Worm (Caenorhabditis elegans) whole organism, late embryonic: ENCODE measurements around the gene cnnm-1.

Experiments
- ama-1 ChIP-seq: fragments of 150-350 bp; optimal IDR thresholded peaks from 2 replicates; lab custom pipeline; 2014
- elt-2 ChIP-seq: sonication (generic microtip); optimal IDR thresholded peaks from 2 replicates; lab custom pipeline; 2016; ENCODE audit warnings: missing genetic modification reagents, missing genetic modification characterization, missing compliant biosample characterization
- gmeb-2 ChIP-seq: sonication (generic microtip); optimal IDR thresholded peaks from 2 replicates; lab custom pipeline; 2016; ENCODE audit warnings: missing genetic modification characterization, inconsistent platforms, missing compliant biosample characterization
- lin-11 ChIP-seq: fragments of 200-800 bp; sonication (Bioruptor generic); optimal IDR thresholded peaks from 2 replicates; lab custom pipeline; 2018; ENCODE audit warnings: mild to moderate bottlenecking, missing genetic modification characterization, missing compliant biosample characterization
- pha-4 ChIP-seq: fragments of 150-350 bp; optimal IDR thresholded peaks from 2 replicates; lab custom pipeline; 2018; ENCODE audit warnings: missing biosample characterization, missing genetic modification reagents, missing genetic modification characterization
- pros-1 ChIP-seq: fragments of 150-350 bp; optimal IDR thresholded peaks from 2 replicates; lab custom pipeline; 2014; ENCODE audit warnings: missing biosample characterization, missing genetic modification reagents, missing genetic modification characterization
- unc-86 ChIP-seq: sonication (generic microtip); optimal IDR thresholded peaks from 2 replicates; lab custom pipeline; 2016; ENCODE audit warnings: missing genetic modification characterization, missing compliant biosample characterization
- zip-5 ChIP-seq: sonication (generic microtip); optimal IDR thresholded peaks from 2 replicates; lab custom pipeline; 2016; ENCODE audit warnings: missing genetic modification characterization, missing compliant biosample characterization

- TF ChIP-seq pros-1 (tag; lab: Kevin White, UChicago), result no peak
- no peak for TF ChIP-seq pha-4 (tag; lab: Kevin White, UChicago)
- no peak for TF ChIP-seq elt-2 (tag; lab: Kevin White, UChicago)
- TF ChIP-seq unc-86 (tag; lab: Kevin White, UChicago), result no peak
- no peak for TF ChIP-seq gmeb-2 (tag; lab: Kevin White, UChicago)
- no peak for TF ChIP-seq ama-1 (lab: Kevin White, UChicago)
- TF ChIP-seq lin-11, result no peak
- TF ChIP-seq zip-5 (tag; lab: Kevin White, UChicago), result no peak
These were observed 26.3 kb upstream of the cnnm-1 start for ce11 chrIV:17232899-17233298.
